Fruit fly (Drosophila melanogaster) whole organism, pupa: ENCODE results near the gene Obp85a.

ENCODE experiments used
- CG10348 ChIP-seq: fragments of 200-800 bp; sonication (Bioruptor generic); IDR thresholded peaks from 2 replicates; pipeline ENCODE4 v1.3.6; 2022; ENCODE audit warnings: missing biosample characterization, missing genetic modification characterization
- CG12605 ChIP-seq: fragments of 200-800 bp; sonication (Bioruptor generic); IDR thresholded peaks from 2 replicates; pipeline ENCODE4 v1.3.6; 2022; ENCODE audit warnings: missing biosample characterization, missing genetic modification characterization
- CG13204 ChIP-seq: fragments of 200-800 bp; sonication (Bioruptor generic); optimal IDR thresholded peaks from 2 replicates; lab custom pipeline; 2018; ENCODE audit warnings: missing biosample characterization, mild to moderate bottlenecking, missing genetic modification characterization, moderate library complexity
- CG14655 ChIP-seq: fragments of 200-800 bp; sonication (Bioruptor generic); optimal IDR thresholded peaks from 3 replicates; lab custom pipeline; 2017; ENCODE audit warnings: mild to moderate bottlenecking, missing biosample characterization, missing genetic modification reagents, missing genetic modification characterization
- CG15710 ChIP-seq: fragments of 200-800 bp; sonication (Bioruptor generic); optimal IDR thresholded peaks from 2 replicates; lab custom pipeline; 2018; ENCODE audit warnings: missing biosample characterization, mild to moderate bottlenecking, missing genetic modification characterization, moderate library complexity
- CG17806 ChIP-seq: fragments of 200-800 bp; sonication (Bioruptor generic); optimal IDR thresholded peaks from 2 replicates; lab custom pipeline; 2018; ENCODE audit warnings: missing biosample characterization, mild to moderate bottlenecking, missing genetic modification characterization, moderate library complexity
- CG32121 ChIP-seq: fragments of 200-800 bp; sonication (Bioruptor generic); IDR thresholded peaks from 2 replicates; pipeline ENCODE4 v1.3.6; 2022; ENCODE audit warnings: missing biosample characterization, missing genetic modification characterization
- CG34367 ChIP-seq: fragments of 200-800 bp; sonication (Bioruptor generic); optimal IDR thresholded peaks from 2 replicates; lab custom pipeline; 2018; ENCODE audit warnings: missing biosample characterization, mild to moderate bottlenecking, missing genetic modification characterization
- CG4496 ChIP-seq: fragments of 200-800 bp; sonication (Bioruptor generic); IDR thresholded peaks from 3 replicates; pipeline ENCODE4 v1.3.6; 2022; ENCODE audit warnings: missing biosample characterization, missing genetic modification characterization
- CG8159 ChIP-seq: fragments of 200-800 bp; sonication (Bioruptor generic); optimal IDR thresholded peaks from 3 replicates; lab custom pipeline; 2018; ENCODE audit warnings: missing biosample characterization, mild to moderate bottlenecking, missing genetic modification characterization, moderate library complexity
- CG8301 ChIP-seq: fragments of 200-800 bp; sonication (Bioruptor generic); optimal IDR thresholded peaks from 2 replicates; lab custom pipeline; 2018; ENCODE audit warnings: missing biosample characterization, mild to moderate bottlenecking, missing genetic modification characterization
- CG9948 ChIP-seq: fragments of 200-800 bp; sonication (Bioruptor generic); optimal IDR thresholded peaks from 2 replicates; lab custom pipeline; 2018; ENCODE audit warnings: missing biosample characterization, mild to moderate bottlenecking, missing genetic modification characterization, moderate library complexity
- D1 ChIP-seq: fragments of 200-800 bp; sonication (Bioruptor generic); optimal IDR thresholded peaks from 2 replicates; lab custom pipeline; 2018; ENCODE audit warnings: missing biosample characterization, mild to moderate bottlenecking, missing genetic modification characterization, moderate library complexity
- EcR ChIP-seq: fragments of 200-800 bp; sonication (Bioruptor generic); optimal IDR thresholded peaks from 3 replicates; lab custom pipeline; 2019; ENCODE audit warnings: missing biosample characterization, missing genetic modification characterization, mild to moderate bottlenecking, moderate library complexity, missing genetic modification reagents
- Ets98B ChIP-seq: fragments of 200-800 bp; sonication (Bioruptor generic); IDR thresholded peaks from 2 replicates; pipeline ENCODE4 v1.3.6; 2022; ENCODE audit warnings: missing biosample characterization, missing genetic modification characterization
- Pif1A ChIP-seq: fragments of 200-800 bp; sonication (Bioruptor generic); optimal IDR thresholded peaks from 3 replicates; lab custom pipeline; 2016; ENCODE audit warnings: missing biosample characterization, missing genetic modification characterization
- Pif1B ChIP-seq: fragments of 200-800 bp; sonication (Bioruptor generic); optimal IDR thresholded peaks from 3 replicates; lab custom pipeline; 2016; ENCODE audit warnings: missing biosample characterization, missing genetic modification characterization
- Snoo ChIP-seq: fragments of 200-800 bp; sonication (Bioruptor generic); optimal IDR thresholded peaks from 3 replicates; lab custom pipeline; 2017; ENCODE audit warnings: missing biosample characterization, mild to moderate bottlenecking, missing genetic modification characterization, inconsistent platforms
- fd96Ca ChIP-seq: fragments of 200-800 bp; sonication (Bioruptor generic); IDR thresholded peaks from 3 replicates; pipeline ENCODE4 v1.3.6; 2022; ENCODE audit warnings: missing biosample characterization, missing genetic modification characterization
- gl ChIP-seq: fragments of 200-800 bp; sonication (Bioruptor generic); optimal IDR thresholded peaks from 2 replicates; lab custom pipeline; 2018; ENCODE audit warnings: missing biosample characterization, mild to moderate bottlenecking, missing genetic modification characterization
- rn ChIP-seq: fragments of 200-800 bp; sonication (Bioruptor generic); IDR thresholded peaks from 2 replicates; pipeline ENCODE4 v1.3.6; 2022; ENCODE audit warnings: missing biosample characterization, missing genetic modification characterization

Gene Obp85a

dm6 chr3R:8420497-8420896 lies at the start of gene Obp85a:
TSS of gene Obp85a (minus strand) at chr3R:8420597.
- TF ChIP-seq CG14655 (GFP tag; lab: Kevin White, UChicago) (no peak), CG4496 (GFP tag; lab: Robert Waterston, UW) (no peak), CG13204 (no peak), CG32121 (GFP tag; lab: Robert Waterston, UW) (no peak), CG17806 (tag; lab: Kevin White, UChicago) (no peak), fd96Ca (no peak), Snoo (tag; lab: Kevin White, UChicago) (no peak), CG8159 (no peak), CG15710 (tag; lab: Kevin White, UChicago) (no peak), Ets98B (GFP tag; lab: Robert Waterston, UW) (no peak), CG10348 (no peak), EcR (GFP tag; lab: Kevin White, UChicago) (no peak), CG8301 (tag; lab: Kevin White, UChicago) (no peak), rn (GFP tag; lab: Robert Waterston, UW) (no peak), CG9948 (no peak), Pif1B (GFP tag; lab: Kevin White, UChicago) (no peak), CG12605 (GFP tag; lab: Robert Waterston, UW) (no peak), D1 (tag; lab: Kevin White, UChicago) (no peak), gl (tag; lab: Kevin White, UChicago) (no peak)

- TF ChIP-seq CG10348 = no peak
- peak; percentile 72 for TF ChIP-seq CG17806 (tag; lab: Kevin White, UChicago)
- TF ChIP-seq Pif1A (GFP tag; lab: Kevin White, UChicago) = peak; percentile 52
- TF ChIP-seq CG13204 = no peak
- peak; percentile 70; the same call in 2 of the 3 replicates for TF ChIP-seq CG4496 (GFP tag; lab: Robert Waterston, UW)
- TF ChIP-seq CG8159 = peak; percentile 67
- peak; percentile 35; the same call in 1 of the 2 replicates for TF ChIP-seq CG32121 (GFP tag; lab: Robert Waterston, UW)
- peak; percentile 57 for TF ChIP-seq Ets98B (GFP tag; lab: Robert Waterston, UW)
- no peak for TF ChIP-seq CG12605 (GFP tag; lab: Robert Waterston, UW)
- TF ChIP-seq CG15710 (tag; lab: Kevin White, UChicago) = peak; percentile 50
- TF ChIP-seq CG9948 = peak; percentile 68
- TF ChIP-seq CG8301 (tag; lab: Kevin White, UChicago) = peak; percentile 83
- TF ChIP-seq Pif1B (GFP tag; lab: Kevin White, UChicago) = peak; percentile 42
- TF ChIP-seq rn (GFP tag; lab: Robert Waterston, UW) = no peak
- peak; percentile 82 for TF ChIP-seq CG14655 (GFP tag; lab: Kevin White, UChicago)
- peak; percentile 22 for TF ChIP-seq D1 (tag; lab: Kevin White, UChicago)
- TF ChIP-seq EcR (GFP tag; lab: Kevin White, UChicago) = no peak
- TF ChIP-seq gl (tag; lab: Kevin White, UChicago) = no peak
- TF ChIP-seq CG34367 = peak; percentile 26
- 0 out of 3 replicates have a peak, but pooled peaks have one; percentile 14 for TF ChIP-seq fd96Ca
- TF ChIP-seq Snoo (tag; lab: Kevin White, UChicago) = peak; percentile 44
These were observed 49.5 kb upstream of the Obp85a start for dm6 chr3R:8469716-8470393.

dm6 chr3R:8467819-8468421 lies 47.5 kb upstream of the Obp85a start:
- TF ChIP-seq CG32121 (GFP tag; lab: Robert Waterston, UW) = no peak
- no peak for TF ChIP-seq D1 (tag; lab: Kevin White, UChicago)
- no peak for TF ChIP-seq fd96Ca
- TF ChIP-seq CG17806 (tag; lab: Kevin White, UChicago) = no peak
- no peak for TF ChIP-seq gl (tag; lab: Kevin White, UChicago)
- no peak for TF ChIP-seq CG34367
- TF ChIP-seq CG12605 (GFP tag; lab: Robert Waterston, UW) = no peak
- TF ChIP-seq, all 21 proteins: peak for 0

- no peak for TF ChIP-seq CG9948
- no peak for TF ChIP-seq CG34367
- no peak for TF ChIP-seq CG12605 (GFP tag; lab: Robert Waterston, UW)
- TF ChIP-seq EcR (GFP tag; lab: Kevin White, UChicago) = no peak
- TF ChIP-seq CG17806 (tag; lab: Kevin White, UChicago) = no peak
- no peak for TF ChIP-seq CG32121 (GFP tag; lab: Robert Waterston, UW)
- TF ChIP-seq gl (tag; lab: Kevin White, UChicago) = no peak
- no peak for TF ChIP-seq CG15710 (tag; lab: Kevin White, UChicago)
- no peak for TF ChIP-seq CG8159
- no peak for TF ChIP-seq D1 (tag; lab: Kevin White, UChicago)
- TF ChIP-seq CG13204 = no peak
- no peak for TF ChIP-seq CG4496 (GFP tag; lab: Robert Waterston, UW)
- no peak for TF ChIP-seq CG8301 (tag; lab: Kevin White, UChicago)
- TF ChIP-seq Snoo (tag; lab: Kevin White, UChicago) = no peak
- no peak for TF ChIP-seq Ets98B (GFP tag; lab: Robert Waterston, UW)
- no peak for TF ChIP-seq Pif1B (GFP tag; lab: Kevin White, UChicago)
- no peak for TF ChIP-seq Pif1A (GFP tag; lab: Kevin White, UChicago)
- TF ChIP-seq fd96Ca = no peak
- no peak for TF ChIP-seq CG14655 (GFP tag; lab: Kevin White, UChicago)
These were observed 43.5 kb upstream of the Obp85a start for dm6 chr3R:8463904-8464303.

- TF ChIP-seq gl (tag; lab: Kevin White, UChicago) (no peak), CG17806 (tag; lab: Kevin White, UChicago) (no peak), CG9948 (no peak), Snoo (tag; lab: Kevin White, UChicago) (no peak), CG34367 (no peak), Pif1B (GFP tag; lab: Kevin White, UChicago) (no peak), CG10348 (no peak), Ets98B (GFP tag; lab: Robert Waterston, UW) (no peak), rn (GFP tag; lab: Robert Waterston, UW) (no peak), CG13204 (no peak)
These were observed 36.1 kb upstream of the Obp85a start for dm6 chr3R:8456461-8456860.
